Worm (Caenorhabditis elegans) whole organism, young adult: ENCODE measurements around the gene sre-46.

ENCODE experiments used
- B0019.2 ChIP-seq: fragments of 200-800 bp; sonication (Bioruptor generic); conservative IDR thresholded peaks from 2 replicates; pipeline ENCODE4 v1.3.6; 2022; ENCODE audit warnings: missing genetic modification reagents, missing genetic modification characterization, missing compliant biosample characterization
- B0336.3 ChIP-seq: fragments of 200-800 bp; sonication (Bioruptor generic); IDR thresholded peaks from 2 replicates; pipeline ENCODE4 v1.3.6; 2022; ENCODE audit warnings: missing genetic modification characterization, missing compliant biosample characterization
- F10E7.11 ChIP-seq: sonication (generic microtip); optimal IDR thresholded peaks from 2 replicates; lab custom pipeline; 2017; ENCODE audit warnings: mild to moderate bottlenecking, missing genetic modification characterization, moderate library complexity, missing compliant biosample characterization
- F23B12.7 ChIP-seq: sonication (generic microtip); optimal IDR thresholded peaks from 2 replicates; lab custom pipeline; 2017; ENCODE audit warnings: missing genetic modification characterization, mild to moderate bottlenecking, missing compliant biosample characterization, antibody characterized with exemption, moderate library complexity; ENCODE audit not compliant: insufficient read depth
- F33H1.4 ChIP-seq: fragments of 200-800 bp; sonication (Bioruptor generic); IDR thresholded peaks from 2 replicates; pipeline ENCODE4 v1.3.6; 2022; ENCODE audit warnings: missing genetic modification reagents, missing genetic modification characterization, missing compliant biosample characterization
- F49E8.2 ChIP-seq: sonication (generic microtip); optimal IDR thresholded peaks from 3 replicates; lab custom pipeline; 2017; ENCODE audit warnings: missing genetic modification characterization, mild to moderate bottlenecking, missing compliant biosample characterization, antibody characterized with exemption, moderate library complexity; ENCODE audit not compliant: insufficient read depth
- F55B11.4 ChIP-seq: sonication (generic microtip); optimal IDR thresholded peaks from 2 replicates; lab custom pipeline; 2016; ENCODE audit warnings: missing compliant biosample characterization, missing genetic modification characterization, borderline replicate concordance; ENCODE audit not compliant: insufficient read depth
- F57C9.4 ChIP-seq: sonication (generic microtip); optimal IDR thresholded peaks from 2 replicates; lab custom pipeline; 2017; ENCODE audit warnings: mild to moderate bottlenecking, missing genetic modification characterization, missing compliant biosample characterization
- Y95B8A.8 ChIP-seq: fragments of 200-800 bp; sonication (Bioruptor generic); IDR thresholded peaks from 2 replicates; pipeline ENCODE4 v1.3.6; 2022; ENCODE audit warnings: missing genetic modification reagents, missing genetic modification characterization, missing compliant biosample characterization
- akir-1 ChIP-seq: fragments of 200-800 bp; sonication (Bioruptor generic); optimal IDR thresholded peaks from 2 replicates; lab custom pipeline; 2018; ENCODE audit warnings: mild to moderate bottlenecking, missing genetic modification characterization, moderate library complexity, missing compliant biosample characterization
- athp-1 ChIP-seq: sonication (generic microtip); optimal IDR thresholded peaks from 2 replicates; lab custom pipeline; 2017; ENCODE audit warnings: mild to moderate bottlenecking, missing genetic modification characterization, missing compliant biosample characterization
- attf-6 ChIP-seq: fragments of 200-800 bp; sonication (Bioruptor generic); IDR thresholded peaks from 2 replicates; pipeline ENCODE4 v1.3.6; 2022; ENCODE audit warnings: missing genetic modification reagents, missing genetic modification characterization, missing compliant biosample characterization
- cebp-1 ChIP-seq, 2 experiments: fragments of 200-800 bp in 1 of 2; sonication (Bioruptor generic) in 1 of 2; sonication (generic microtip) in 1 of 2; IDR thresholded peaks in 1 of 2; optimal IDR thresholded peaks in 1 of 2; 2 replicates each; pipeline versions ENCODE4 v1.3.6 to Lab custom; 2017 to 2022; ENCODE audit warnings: missing compliant biosample characterization in 2 of 2, missing genetic modification characterization in 2 of 2, mild to moderate bottlenecking in 1 of 2, missing genetic modification reagents in 1 of 2, moderate library complexity in 1 of 2
- cebp-2 ChIP-seq: fragments of 200-800 bp; sonication (Bioruptor generic); IDR thresholded peaks from 2 replicates; pipeline ENCODE4 v1.3.6; 2022; ENCODE audit warnings: missing genetic modification characterization, missing compliant biosample characterization
- ceh-100 ChIP-seq: fragments of 200-800 bp; sonication (Bioruptor generic); IDR thresholded peaks from 2 replicates; pipeline ENCODE4 v1.3.6; 2022; ENCODE audit warnings: missing genetic modification reagents, missing genetic modification characterization, missing compliant biosample characterization
- ceh-40 ChIP-seq: fragments of 200-800 bp; sonication (Bioruptor generic); IDR thresholded peaks from 2 replicates; pipeline ENCODE4 v1.3.6; 2022; ENCODE audit warnings: missing genetic modification characterization, missing compliant biosample characterization
- ceh-58 ChIP-seq: fragments of 200-800 bp; sonication (Bioruptor generic); IDR thresholded peaks from 2 replicates; pipeline ENCODE4 v1.3.6; 2022; ENCODE audit warnings: missing genetic modification characterization, missing compliant biosample characterization
- ceh-79 ChIP-seq: sonication (generic microtip); optimal IDR thresholded peaks from 2 replicates; lab custom pipeline; 2017; ENCODE audit warnings: mild to moderate bottlenecking, missing genetic modification characterization, missing compliant biosample characterization
- dox-1 ChIP-seq: fragments of 200-800 bp; sonication (Bioruptor generic); IDR thresholded peaks from 2 replicates; pipeline ENCODE4 v1.3.6; 2022; ENCODE audit warnings: missing genetic modification reagents, missing genetic modification characterization, missing compliant biosample characterization
- efl-1 ChIP-seq: fragments of 150-350 bp; optimal IDR thresholded peaks from 2 replicates; lab custom pipeline; 2014; ENCODE audit warnings: missing biosample characterization, missing genetic modification reagents, missing genetic modification characterization
- egl-44 ChIP-seq: fragments of 200-800 bp; sonication (Bioruptor generic); IDR thresholded peaks from 2 replicates; pipeline ENCODE4 v1.3.6; 2022; ENCODE audit warnings: missing genetic modification reagents, missing genetic modification characterization, missing compliant biosample characterization
- ekl-4 ChIP-seq: fragments of 200-800 bp; sonication (Bioruptor generic); IDR thresholded peaks from 2 replicates; pipeline ENCODE4 v1.3.6; 2022; ENCODE audit warnings: missing genetic modification reagents, missing genetic modification characterization, missing compliant biosample characterization
- ets-4 ChIP-seq: fragments of 200-800 bp; sonication (Bioruptor generic); optimal IDR thresholded peaks from 2 replicates; lab custom pipeline; 2018; ENCODE audit warnings: mild to moderate bottlenecking, missing genetic modification characterization, missing compliant biosample characterization
- hlh-12 ChIP-seq: sonication (generic microtip); optimal IDR thresholded peaks from 2 replicates; lab custom pipeline; 2016; ENCODE audit warnings: missing genetic modification characterization, missing compliant biosample characterization
- hmg-1.2 ChIP-seq: fragments of 200-800 bp; sonication (Bioruptor generic); IDR thresholded peaks from 2 replicates; pipeline ENCODE4 v1.3.6; 2022; ENCODE audit warnings: missing genetic modification reagents, missing genetic modification characterization, missing compliant biosample characterization
- hsf-1 ChIP-seq: fragments of 200-800 bp; sonication (Bioruptor generic); IDR thresholded peaks from 2 replicates; pipeline ENCODE4 v1.3.6; 2022; ENCODE audit warnings: missing genetic modification reagents, missing genetic modification characterization, missing compliant biosample characterization
- lin-40 ChIP-seq: sonication (generic microtip); optimal IDR thresholded peaks from 2 replicates; lab custom pipeline; 2016; ENCODE audit warnings: missing genetic modification characterization, mild to moderate bottlenecking, missing compliant biosample characterization, missing genotype, missing genetic modification reagents
- lsl-1 ChIP-seq: fragments of 200-800 bp; sonication (Bioruptor generic); optimal IDR thresholded peaks from 2 replicates; lab custom pipeline; 2018; ENCODE audit warnings: mild to moderate bottlenecking, missing genetic modification characterization, moderate library complexity, missing compliant biosample characterization
- lsy-27 ChIP-seq: sonication (generic microtip); optimal IDR thresholded peaks from 2 replicates; lab custom pipeline; 2017; ENCODE audit warnings: missing genetic modification characterization, mild to moderate bottlenecking, missing compliant biosample characterization, antibody characterized with exemption, missing genotype, borderline replicate concordance; ENCODE audit not compliant: insufficient read depth
- madf-3 ChIP-seq: fragments of 200-800 bp; sonication (Bioruptor generic); IDR thresholded peaks from 2 replicates; pipeline ENCODE4 v1.3.6; 2022; ENCODE audit warnings: missing genetic modification reagents, missing genetic modification characterization, missing compliant biosample characterization
- madf-6 ChIP-seq: fragments of 200-800 bp; sonication (Bioruptor generic); IDR thresholded peaks from 2 replicates; pipeline ENCODE4 v1.3.6; 2022; ENCODE audit warnings: missing genetic modification reagents, missing genetic modification characterization, missing compliant biosample characterization
- mcd-1 ChIP-seq: fragments of 200-800 bp; sonication (Bioruptor generic); IDR thresholded peaks from 2 replicates; pipeline ENCODE4 v1.3.6; 2022; ENCODE audit warnings: missing genetic modification reagents, missing genetic modification characterization, missing compliant biosample characterization
- nhr-80 ChIP-seq: sonication (generic microtip); optimal IDR thresholded peaks from 2 replicates; lab custom pipeline; 2016; ENCODE audit warnings: missing genetic modification characterization, missing compliant biosample characterization
- pbrm-1 ChIP-seq: fragments of 200-800 bp; sonication (Bioruptor generic); IDR thresholded peaks from 2 replicates; pipeline ENCODE4 v1.3.6; 2022; ENCODE audit warnings: missing genetic modification reagents, missing genetic modification characterization, missing compliant biosample characterization
- tlf-1 ChIP-seq: fragments of 200-800 bp; sonication (Bioruptor generic); optimal IDR thresholded peaks from 2 replicates; lab custom pipeline; 2018; ENCODE audit warnings: mild to moderate bottlenecking, missing genetic modification characterization, missing compliant biosample characterization
- zim-3 ChIP-seq: sonication (generic microtip); optimal IDR thresholded peaks from 2 replicates; lab custom pipeline; 2017; ENCODE audit warnings: mild to moderate bottlenecking, missing genetic modification characterization, moderate library complexity, missing compliant biosample characterization
- ztf-28 ChIP-seq: fragments of 200-800 bp; sonication (Bioruptor generic); IDR thresholded peaks from 2 replicates; pipeline ENCODE4 v1.3.6; 2022; ENCODE audit warnings: missing genetic modification reagents, missing genetic modification characterization, missing compliant biosample characterization

Gene sre-46

ce11 chrII:13725793-13726192 is 4.7 kb upstream of the sre-46 start, which contains the start of the genes Y54G9A.7 and bub-3 (continued):
- TF ChIP-seq hlh-12 (tag; lab: Kevin White, UChicago) (no peak), nhr-80 (tag; lab: Kevin White, UChicago) (no peak), B0019.2 (GFP tag; lab: Robert Waterston, UW) (no peak), ekl-4 (GFP tag; lab: Robert Waterston, UW) (peak; percentile 52; the same call in 1 of the 2 replicates), efl-1 (GFP tag; lab: Kevin White, UChicago) (peak; percentile 95), lsy-27 (tag; lab: Kevin White, UChicago) (no peak), cebp-2 (GFP tag; lab: Robert Waterston, UW) (no peak), lin-40 (tag; lab: Kevin White, UChicago) (no peak), hmg-1.2 (GFP tag; lab: Robert Waterston, UW) (0 out of 2 replicates have a peak, but pooled peaks have one; percentile 20), F57C9.4 (no peak), zim-3 (no peak), ceh-58 (no peak), madf-3 (0 out of 2 replicates have a peak, but pooled peaks have one; percentile 70), tlf-1 (peak; percentile 50)

ce11 chrII:13723754-13724153 is 2.6 kb upstream of the sre-46 start:
- TF ChIP-seq athp-1 (tag; lab: Kevin White, UChicago) = peak; percentile 25
- no peak for TF ChIP-seq F55B11.4 (tag; lab: Kevin White, UChicago)
- no peak for TF ChIP-seq F10E7.11 (tag; lab: Kevin White, UChicago)
- peak; percentile 71; the same call in 1 of the 2 replicates for TF ChIP-seq Y95B8A.8
- TF ChIP-seq pbrm-1 (GFP tag; lab: Robert Waterston, UW) = no peak
- peak; percentile 22 for TF ChIP-seq F23B12.7
- TF ChIP-seq mcd-1 (GFP tag; lab: Robert Waterston, UW) = 0 out of 2 replicates have a peak, but pooled peaks have one; percentile 17
- TF ChIP-seq attf-6 (GFP tag; lab: Robert Waterston, UW) = 0 out of 2 replicates have a peak, but pooled peaks have one; percentile 15
- TF ChIP-seq madf-6 = peak; percentile 38; the same call in 1 of the 2 replicates
- TF ChIP-seq ets-4 (GFP tag; lab: Kevin White, UChicago) = no peak
- no peak for TF ChIP-seq ceh-79 (tag; lab: Kevin White, UChicago)
- TF ChIP-seq F33H1.4 = 0 out of 2 replicates have a peak, but pooled peaks have one; percentile 9
- TF ChIP-seq egl-44 (GFP tag; lab: Robert Waterston, UW) = 0 out of 2 replicates have a peak, but pooled peaks have one; percentile 54
- TF ChIP-seq lsl-1 (GFP tag; lab: Kevin White, UChicago) = peak; percentile 42
- TF ChIP-seq ceh-100 (GFP tag; lab: Robert Waterston, UW) = peak; percentile 29; the same call in 1 of the 2 replicates
- TF ChIP-seq cebp-1 (GFP tag; IDR thresholded peaks at IDR 0.05; lab: Robert Waterston, UW) = no peak
- TF ChIP-seq cebp-1 (tag; optimal IDR thresholded peaks at IDR 0.05; lab: Kevin White, UChicago) = peak; percentile 24
- TF ChIP-seq akir-1 (GFP tag; lab: Kevin White, UChicago) = no peak
- peak; percentile 4 for TF ChIP-seq efl-1 (GFP tag; lab: Kevin White, UChicago)
- TF ChIP-seq lin-40 (tag; lab: Kevin White, UChicago) = no peak
- TF ChIP-seq ztf-28 (GFP tag; lab: Robert Waterston, UW) = 0 out of 2 replicates have a peak, but pooled peaks have one; percentile 60
- peak; percentile 53; the same call in 1 of the 2 replicates for TF ChIP-seq B0336.3
- no peak for TF ChIP-seq F49E8.2 (tag; lab: Kevin White, UChicago)
- 0 out of 2 replicates have a peak, but pooled peaks have one; percentile 18 for TF ChIP-seq hsf-1 (GFP tag; lab: Robert Waterston, UW)
- TF ChIP-seq hmg-1.2 (GFP tag; lab: Robert Waterston, UW) = peak; percentile 14; the same call in 1 of the 2 replicates
- TF ChIP-seq dox-1 (GFP tag; lab: Robert Waterston, UW) = 0 out of 2 replicates have a peak, but pooled peaks have one; percentile 8
- TF ChIP-seq ceh-40 (GFP tag; lab: Robert Waterston, UW) = no peak
